Worm (Caenorhabditis elegans) whole organism, L2 larva: ENCODE measurements around the gene shn-1.

Experiments used
- C34F6.9 ChIP-seq: fragments of 150-350 bp; optimal IDR thresholded peaks from 2 replicates; lab custom pipeline; 2014; ENCODE audit warnings: missing biosample characterization, missing genetic modification characterization
- F13H6.1 ChIP-seq: sonication (generic microtip); optimal IDR thresholded peaks from 2 replicates; lab custom pipeline; 2016; ENCODE audit warnings: missing genetic modification characterization, missing compliant biosample characterization
- Y55F3AM.14 ChIP-seq: fragments of 200-800 bp; sonication (Bioruptor generic); optimal IDR thresholded peaks from 2 replicates; lab custom pipeline; 2018; ENCODE audit warnings: mild to moderate bottlenecking, missing genetic modification characterization, missing compliant biosample characterization
- alr-1 ChIP-seq: fragments of 150-350 bp; optimal IDR thresholded peaks from 2 replicates; lab custom pipeline; 2014; ENCODE audit warnings: missing biosample characterization, missing genetic modification characterization
- aly-2 ChIP-seq: fragments of 150-350 bp; optimal IDR thresholded peaks from 2 replicates; lab custom pipeline; 2014; ENCODE audit warnings: missing biosample characterization, missing genetic modification characterization
- ama-1 ChIP-seq: fragments of 150-350 bp; optimal IDR thresholded peaks from 2 replicates; lab custom pipeline; 2018; ENCODE audit warnings: inconsistent platforms
- blmp-1 ChIP-seq: sonication (generic microtip); optimal IDR thresholded peaks from 2 replicates; lab custom pipeline; 2017; ENCODE audit warnings: missing genetic modification characterization, mild to moderate bottlenecking, missing compliant biosample characterization, antibody characterized with exemption, moderate library complexity; ENCODE audit not compliant: insufficient read depth
- crh-2 ChIP-seq: sonication (generic microtip); optimal IDR thresholded peaks from 2 replicates; lab custom pipeline; 2017; ENCODE audit warnings: missing biosample characterization, missing genetic modification characterization
- dmd-4 ChIP-seq: sonication (generic microtip); optimal IDR thresholded peaks from 2 replicates; lab custom pipeline; 2017; ENCODE audit warnings: missing biosample characterization, missing genetic modification characterization
- egl-27 ChIP-seq: sonication (generic microtip); optimal IDR thresholded peaks from 3 replicates; lab custom pipeline; 2017; ENCODE audit warnings: missing biosample characterization, missing genetic modification reagents, missing genetic modification characterization
- elt-3 ChIP-seq: sonication (generic microtip); optimal IDR thresholded peaks from 2 replicates; lab custom pipeline; 2017; ENCODE audit warnings: missing biosample characterization, missing genetic modification characterization
- fos-1 ChIP-seq: fragments of 150-350 bp; optimal IDR thresholded peaks from 2 replicates; lab custom pipeline; 2014; ENCODE audit warnings: missing biosample characterization, missing genetic modification characterization
- lin-13 ChIP-seq: fragments of 150-350 bp; optimal IDR thresholded peaks from 2 replicates; lab custom pipeline; 2014; ENCODE audit warnings: missing biosample characterization, missing genetic modification reagents, missing genetic modification characterization
- lin-39 ChIP-seq: fragments of 150-350 bp; optimal IDR thresholded peaks from 2 replicates; lab custom pipeline; 2014; ENCODE audit warnings: missing biosample characterization, missing genetic modification reagents, missing genetic modification characterization
- mab-5 ChIP-seq: fragments of 150-350 bp; optimal IDR thresholded peaks from 2 replicates; lab custom pipeline; 2014; ENCODE audit warnings: missing biosample characterization, missing genetic modification characterization
- mdl-1 ChIP-seq, 2 experiments: fragments of 150-350 bp in 1 of 2; sonication (generic microtip) in 1 of 2; optimal IDR thresholded peaks; 2 replicates each; lab custom pipeline; 2017; ENCODE audit warnings: missing biosample characterization in 2 of 2, missing genetic modification characterization in 2 of 2
- nhr-10 ChIP-seq: sonication (generic microtip); optimal IDR thresholded peaks from 2 replicates; lab custom pipeline; 2017; ENCODE audit warnings: missing biosample characterization, missing genetic modification characterization
- nhr-11 ChIP-seq: fragments of 150-350 bp; optimal IDR thresholded peaks from 2 replicates; lab custom pipeline; 2014; ENCODE audit warnings: missing biosample characterization, missing genetic modification characterization
- nhr-12 ChIP-seq: fragments of 150-350 bp; optimal IDR thresholded peaks from 2 replicates; lab custom pipeline; 2014; ENCODE audit warnings: missing biosample characterization, missing genetic modification characterization
- nhr-21 ChIP-seq: fragments of 150-350 bp; optimal IDR thresholded peaks from 2 replicates; lab custom pipeline; 2014; ENCODE audit warnings: missing biosample characterization, missing genetic modification characterization
- nhr-237 ChIP-seq: fragments of 150-350 bp; optimal IDR thresholded peaks from 2 replicates; lab custom pipeline; 2014; ENCODE audit warnings: missing biosample characterization, missing genetic modification characterization
- nhr-6 ChIP-seq: fragments of 150-350 bp; optimal IDR thresholded peaks from 2 replicates; lab custom pipeline; 2014; ENCODE audit warnings: missing biosample characterization, missing genetic modification characterization
- nhr-77 ChIP-seq: fragments of 150-350 bp; optimal IDR thresholded peaks from 2 replicates; lab custom pipeline; 2014; ENCODE audit warnings: missing biosample characterization, missing genetic modification characterization
- peb-1 ChIP-seq: fragments of 150-350 bp; optimal IDR thresholded peaks from 2 replicates; lab custom pipeline; 2014; ENCODE audit warnings: missing biosample characterization, missing genetic modification characterization
- sem-4 ChIP-seq: fragments of 150-350 bp; optimal IDR thresholded peaks from 2 replicates; lab custom pipeline; 2014; ENCODE audit warnings: missing biosample characterization, missing genetic modification reagents, missing genetic modification characterization
- skn-1 ChIP-seq: sonication (generic microtip); optimal IDR thresholded peaks from 2 replicates; lab custom pipeline; 2017; ENCODE audit warnings: missing biosample characterization, missing genetic modification characterization
- sma-3 ChIP-seq: sonication (generic microtip); optimal IDR thresholded peaks from 2 replicates; lab custom pipeline; 2016; ENCODE audit warnings: missing genetic modification reagents, missing genetic modification characterization, missing compliant biosample characterization
- sma-9 ChIP-seq, 2 experiments: fragments of 150-350 bp in 1 of 2; sonication (generic microtip) in 1 of 2; optimal IDR thresholded peaks; 2 replicates each; lab custom pipeline; 2014 to 2016; ENCODE audit warnings: missing genetic modification characterization in 2 of 2, mild to moderate bottlenecking in 1 of 2, missing biosample characterization in 1 of 2, missing compliant biosample characterization in 1 of 2, missing genetic modification reagents in 1 of 2, moderate library complexity in 1 of 2
- snpc-4 ChIP-seq: fragments of 150-350 bp; optimal IDR thresholded peaks from 2 replicates; lab custom pipeline; 2014; ENCODE audit warnings: missing biosample characterization, missing genetic modification characterization
- unc-39 ChIP-seq: fragments of 150-350 bp; optimal IDR thresholded peaks from 2 replicates; lab custom pipeline; 2014; ENCODE audit warnings: missing biosample characterization, missing genetic modification characterization
- unc-55 ChIP-seq: fragments of 150-350 bp; sonication (generic microtip); optimal IDR thresholded peaks from 3 replicates; lab custom pipeline; 2014; ENCODE audit warnings: missing biosample characterization, missing genetic modification reagents, missing genetic modification characterization
- unc-62 ChIP-seq: fragments of 150-350 bp; optimal IDR thresholded peaks from 2 replicates; lab custom pipeline; 2014; ENCODE audit warnings: missing biosample characterization, missing genetic modification reagents, missing genetic modification characterization
- zag-1 ChIP-seq: fragments of 150-350 bp; optimal IDR thresholded peaks from 2 replicates; lab custom pipeline; 2014; ENCODE audit warnings: missing biosample characterization, missing genetic modification characterization
- ztf-11 ChIP-seq: sonication (generic microtip); optimal IDR thresholded peaks from 2 replicates; lab custom pipeline; 2017; ENCODE audit warnings: missing biosample characterization, missing genetic modification characterization
- ztf-4 ChIP-seq: fragments of 150-350 bp; optimal IDR thresholded peaks from 2 replicates; lab custom pipeline; 2014; ENCODE audit warnings: missing biosample characterization, missing genetic modification characterization

The shn-1 gene

DNA sequence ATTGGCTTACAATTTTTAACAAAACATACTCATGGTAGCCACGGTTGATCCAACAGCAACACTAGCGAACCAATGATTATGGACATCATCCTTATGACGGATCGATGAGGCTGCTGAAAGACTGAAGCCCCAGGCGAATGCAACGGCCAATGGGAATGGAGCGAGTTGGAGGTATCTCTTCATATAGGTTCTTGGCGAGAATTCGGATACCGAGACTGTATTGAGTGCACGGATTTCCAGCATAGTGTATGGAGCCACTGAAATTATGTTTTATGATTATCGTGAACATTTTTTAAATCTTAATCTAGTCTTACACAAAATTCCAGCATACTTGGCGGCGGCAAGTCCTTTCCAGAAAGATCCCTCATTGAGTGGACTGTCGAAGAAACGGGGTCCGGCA, 46.2 kb downstream of the shn-1 start:
- TF ChIP-seq zag-1 (tag; lab: Kevin White, UChicago) (no peak), skn-1 (tag; lab: Kevin White, UChicago) (no peak), crh-2 (no peak), unc-39 (tag; lab: Kevin White, UChicago) (no peak), mab-5 (tag; lab: Kevin White, UChicago) (no peak), peb-1 (tag; lab: Kevin White, UChicago) (no peak), aly-2 (tag; lab: Kevin White, UChicago) (no peak), unc-55 (GFP tag; lab: Kevin White, UChicago) (no peak), nhr-21 (tag; lab: Kevin White, UChicago) (no peak), sma-9 (GFP tag; optimal IDR thresholded peaks at IDR 0.05; lab: Kevin White, UChicago) (no peak), sma-9 (tag; optimal IDR thresholded peaks at IDR 0.05; lab: Kevin White, UChicago) (no peak), nhr-77 (tag; lab: Kevin White, UChicago) (no peak), lin-39 (tag; lab: Kevin White, UChicago) (no peak), ztf-11 (tag; lab: Kevin White, UChicago) (no peak), nhr-12 (tag; lab: Kevin White, UChicago) (no peak), mdl-1 (tag; optimal IDR thresholded peaks at IDR 0.05; lab: Kevin White, UChicago) (no peak), sem-4 (tag; lab: Kevin White, UChicago) (no peak), snpc-4 (no peak), unc-62 (GFP tag; lab: Kevin White, UChicago) (no peak)

ce11 chrII:11343300-11343869, 47.4 kb downstream of the shn-1 start, which contains the start of gene lgc-20:
Gene lgc-20 (minus strand): TSS chrII:11343610.
- TF ChIP-seq unc-62 (GFP tag; lab: Kevin White, UChicago), result no peak
- no peak for TF ChIP-seq nhr-12 (tag; lab: Kevin White, UChicago)
- TF ChIP-seq mab-5 (tag; lab: Kevin White, UChicago), result no peak
- no peak for TF ChIP-seq unc-39 (tag; lab: Kevin White, UChicago)
- no peak for TF ChIP-seq dmd-4 (tag; lab: Kevin White, UChicago)
- TF ChIP-seq nhr-11, result no peak
- TF ChIP-seq blmp-1 (tag; lab: Kevin White, UChicago), result no peak
- no peak for TF ChIP-seq nhr-10 (tag; lab: Kevin White, UChicago)
- no peak for TF ChIP-seq lin-13 (GFP tag; lab: Kevin White, UChicago)
- no peak for TF ChIP-seq skn-1 (tag; lab: Kevin White, UChicago)
- TF ChIP-seq nhr-237 (tag; lab: Kevin White, UChicago), result no peak
- TF ChIP-seq sma-3 (GFP tag; lab: Kevin White, UChicago), result no peak
- TF ChIP-seq alr-1, result no peak
- no peak for TF ChIP-seq nhr-6 (tag; lab: Kevin White, UChicago)
- TF ChIP-seq C34F6.9, result no peak
- no peak for TF ChIP-seq elt-3 (tag; lab: Kevin White, UChicago)
- TF ChIP-seq, all 48 proteins: peak for 0

DNA sequence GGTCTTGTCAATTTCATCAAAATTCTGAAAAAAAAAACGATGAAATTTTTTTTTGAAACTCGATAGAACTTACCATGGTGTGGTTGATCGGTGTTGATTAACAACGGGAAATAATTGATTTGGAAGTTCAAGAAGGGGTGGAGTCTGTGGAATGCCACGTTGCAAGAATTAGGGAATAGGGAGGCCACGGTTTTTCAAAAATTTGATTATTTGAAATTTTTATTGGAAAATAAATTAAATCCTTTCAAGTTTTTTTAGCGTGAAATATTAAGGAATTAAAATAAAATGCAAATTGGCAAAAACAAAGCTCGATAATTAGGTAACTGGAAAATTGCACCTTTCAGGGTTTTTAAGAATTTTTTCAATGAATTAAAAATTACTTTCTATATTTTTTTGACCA, 51.3 kb downstream of the shn-1 start, which contains the start of gene rmd-3:
Gene rmd-3 (minus strand): TSS at position 101 of the 400 bp plus-strand sequence.
- TF ChIP-seq F13H6.1 (tag; lab: Kevin White, UChicago) (no peak), fos-1 (tag; lab: Kevin White, UChicago) (no peak), egl-27 (tag; lab: Kevin White, UChicago) (no peak), ztf-4 (no peak), sem-4 (tag; lab: Kevin White, UChicago) (no peak), ama-1 (lab: Kevin White, UChicago) (no peak), nhr-77 (tag; lab: Kevin White, UChicago) (no peak)

- no peak for TF ChIP-seq Y55F3AM.14 (GFP tag; lab: Kevin White, UChicago)
- no peak for TF ChIP-seq sma-9 (GFP tag; optimal IDR thresholded peaks at IDR 0.05; lab: Kevin White, UChicago)
- no peak for TF ChIP-seq sma-9 (tag; optimal IDR thresholded peaks at IDR 0.05; lab: Kevin White, UChicago)
- TF ChIP-seq unc-39 (tag; lab: Kevin White, UChicago), result no peak
- peak; percentile 37 for TF ChIP-seq sem-4 (tag; lab: Kevin White, UChicago)
- TF ChIP-seq skn-1 (tag; lab: Kevin White, UChicago), result no peak
- peak; percentile 69 for TF ChIP-seq ama-1 (lab: Kevin White, UChicago)
- TF ChIP-seq nhr-6 (tag; lab: Kevin White, UChicago), result no peak
- TF ChIP-seq unc-55 (GFP tag; lab: Kevin White, UChicago), result peak; percentile 64
- TF ChIP-seq nhr-21 (tag; lab: Kevin White, UChicago), result peak; percentile 36
These were observed 53.2 kb downstream of the shn-1 start, which contains the start of gene sqt-1 for ce11 chrII:11337497-11338040. Gene sqt-1 (minus strand): TSS chrII:11337837.
